Fruit fly (Drosophila melanogaster) whole organism, embryonic: ENCODE results near the gene CG4291.

Source experiments
- maf-S ChIP-seq: fragments of 200-800 bp; sonication (Bioruptor generic); optimal IDR thresholded peaks from 2 replicates; lab custom pipeline; 2016; ENCODE audit warnings: missing biosample characterization, missing genetic modification characterization
- scrt ChIP-seq: fragments of 200-800 bp; sonication (Bioruptor generic); optimal IDR thresholded peaks from 2 replicates; lab custom pipeline; 2018; ENCODE audit warnings: missing biosample characterization, mild to moderate bottlenecking, missing genetic modification characterization, moderate library complexity
- sna ChIP-seq: fragments of 200-800 bp; sonication (Bioruptor generic); IDR thresholded peaks from 2 replicates; pipeline ENCODE4 v1.3.6; 2022; ENCODE audit warnings: missing biosample characterization, missing genetic modification characterization; ENCODE audit not compliant: partially characterized antibody
- wdn ChIP-seq: fragments of 200-800 bp; sonication (Bioruptor generic); IDR thresholded peaks from 2 replicates; pipeline ENCODE4 v1.3.6; 2022; ENCODE audit warnings: missing biosample characterization, missing genetic modification characterization

dm6 chr2L:811405-811804 is 41.1 kb downstream of the CG4291 start, which contains the start of gene Dbp21E2:
- TF ChIP-seq scrt (GFP tag; lab: Kevin White, UChicago) (no peak), maf-S (GFP tag; lab: Kevin White, UChicago) (no peak), wdn (GFP tag; lab: Robert Waterston, UW) (no peak), sna (GFP tag; lab: Robert Waterston, UW) (no peak)
